Fruit fly (Drosophila melanogaster) whole organism, embryonic: ENCODE results near the gene mAChR-B.

Source experiments
- Adf1 ChIP-seq: fragments of 200-800 bp; sonication (Bioruptor generic); IDR thresholded peaks from 2 replicates; pipeline ENCODE4 v1.3.6; 2022; ENCODE audit warnings: missing biosample characterization, missing genetic modification characterization
- Aef1 ChIP-seq: fragments of 200-800 bp; sonication (Bioruptor generic); IDR thresholded peaks from 3 replicates; pipeline ENCODE4 v1.3.6; 2022; ENCODE audit warnings: missing biosample characterization, missing genetic modification characterization
- Atf-2 ChIP-seq: fragments of 200-800 bp; sonication (Bioruptor generic); optimal IDR thresholded peaks from 2 replicates; lab custom pipeline; 2016; ENCODE audit warnings: missing biosample characterization, missing genetic modification characterization
- CG10321 ChIP-seq: fragments of 200-800 bp; sonication (Bioruptor generic); IDR thresholded peaks from 2 replicates; pipeline ENCODE4 v1.3.6; 2022; ENCODE audit warnings: missing biosample characterization, missing genetic modification characterization
- CG10462 ChIP-seq: fragments of 200-800 bp; sonication (Bioruptor generic); optimal IDR thresholded peaks from 2 replicates; lab custom pipeline; 2016; ENCODE audit warnings: missing biosample characterization, missing genetic modification characterization
- CG10565 ChIP-seq: fragments of 200-800 bp; sonication (Bioruptor generic); optimal IDR thresholded peaks from 3 replicates; lab custom pipeline; 2016; ENCODE audit warnings: missing biosample characterization, mild to moderate bottlenecking, missing genetic modification characterization
- CG12071 ChIP-seq: fragments of 200-800 bp; sonication (Bioruptor generic); optimal IDR thresholded peaks from 3 replicates; lab custom pipeline; 2018; ENCODE audit warnings: missing biosample characterization, mild to moderate bottlenecking, missing genetic modification characterization
- CG13287 ChIP-seq: fragments of 200-800 bp; sonication (Bioruptor generic); IDR thresholded peaks from 2 replicates; pipeline ENCODE4 v1.3.6; 2022; ENCODE audit warnings: missing biosample characterization, missing genetic modification characterization; ENCODE audit not compliant: partially characterized antibody
- CG14014 ChIP-seq: fragments of 200-800 bp; sonication (Bioruptor generic); IDR thresholded peaks from 2 replicates; pipeline ENCODE4 v1.3.6; 2022; ENCODE audit warnings: missing biosample characterization, missing genetic modification characterization
- CG1602 ChIP-seq: fragments of 200-800 bp; sonication (Bioruptor generic); optimal IDR thresholded peaks from 3 replicates; lab custom pipeline; 2016; ENCODE audit warnings: missing biosample characterization, missing genetic modification characterization
- CG18619 ChIP-seq: fragments of 200-800 bp; sonication (Bioruptor generic); optimal IDR thresholded peaks from 3 replicates; lab custom pipeline; 2017; ENCODE audit warnings: missing biosample characterization, mild to moderate bottlenecking, missing genetic modification characterization
- CG2120 ChIP-seq: fragments of 200-800 bp; sonication (Bioruptor generic); optimal IDR thresholded peaks from 3 replicates; lab custom pipeline; 2016; ENCODE audit warnings: missing biosample characterization, missing genetic modification characterization
- CG2129 ChIP-seq: fragments of 200-800 bp; sonication (Bioruptor generic); IDR thresholded peaks from 2 replicates; pipeline ENCODE4 v1.3.6; 2022; ENCODE audit warnings: missing biosample characterization, missing genetic modification characterization; ENCODE audit not compliant: partially characterized antibody
- CG31365 ChIP-seq: fragments of 200-800 bp; sonication (Bioruptor generic); optimal IDR thresholded peaks from 2 replicates; lab custom pipeline; 2018; ENCODE audit warnings: missing biosample characterization, mild to moderate bottlenecking, missing genetic modification characterization
- CG32532 ChIP-seq: fragments of 200-800 bp; sonication (Bioruptor generic); IDR thresholded peaks from 2 replicates; pipeline ENCODE4 v1.3.6; 2022; ENCODE audit warnings: missing biosample characterization, missing genetic modification characterization
- CG34422 ChIP-seq: fragments of 200-800 bp; sonication (Bioruptor generic); IDR thresholded peaks from 3 replicates; pipeline ENCODE4 v1.3.6; 2022; ENCODE audit warnings: missing biosample characterization, missing genetic modification characterization
- CG3726 ChIP-seq: fragments of 200-800 bp; sonication (Bioruptor generic); IDR thresholded peaks from 3 replicates; pipeline ENCODE4, ENCODE4 v1.3.6; 2022; ENCODE audit warnings: missing biosample characterization, missing genetic modification characterization
- CG4424 ChIP-seq: fragments of 200-800 bp; sonication (Bioruptor generic); optimal IDR thresholded peaks from 3 replicates; lab custom pipeline; 2016; ENCODE audit warnings: missing biosample characterization, missing genetic modification characterization
- CG6254 ChIP-seq: fragments of 200-800 bp; sonication (Bioruptor generic); optimal IDR thresholded peaks from 3 replicates; lab custom pipeline; 2017; ENCODE audit warnings: mild to moderate bottlenecking, missing biosample characterization, missing genetic modification reagents, missing genetic modification characterization
- CG6813 ChIP-seq: fragments of 200-800 bp; sonication (Bioruptor generic); optimal IDR thresholded peaks from 2 replicates; lab custom pipeline; 2017; ENCODE audit warnings: missing biosample characterization, missing genetic modification characterization, mild to moderate bottlenecking, moderate library complexity, missing genetic modification reagents
- CG7372 ChIP-seq: fragments of 200-800 bp; sonication (Bioruptor generic); IDR thresholded peaks from 2 replicates; pipeline ENCODE4 v1.3.6; 2022; ENCODE audit warnings: missing biosample characterization, missing genetic modification characterization
- CG8281 ChIP-seq: fragments of 200-800 bp; sonication (Bioruptor generic); optimal IDR thresholded peaks from 2 replicates; lab custom pipeline; 2018; ENCODE audit warnings: missing biosample characterization, mild to moderate bottlenecking, missing genetic modification characterization, moderate library complexity
- D19B ChIP-seq: fragments of 200-800 bp; sonication (Bioruptor generic); optimal IDR thresholded peaks from 2 replicates; lab custom pipeline; 2017; ENCODE audit warnings: missing biosample characterization, mild to moderate bottlenecking, missing genetic modification characterization
- Fer3 ChIP-seq: fragments of 200-800 bp; sonication (Bioruptor generic); optimal IDR thresholded peaks from 2 replicates; lab custom pipeline; 2018; ENCODE audit warnings: missing biosample characterization, mild to moderate bottlenecking, missing genetic modification characterization, moderate library complexity
- Hand ChIP-seq: fragments of 200-800 bp; sonication (Bioruptor generic); optimal IDR thresholded peaks from 2 replicates; lab custom pipeline; 2017; ENCODE audit warnings: mild to moderate bottlenecking, missing biosample characterization, missing genetic modification reagents, missing genetic modification characterization
- Hmx ChIP-seq: fragments of 200-800 bp; sonication (Bioruptor generic); optimal IDR thresholded peaks from 2 replicates; lab custom pipeline; 2016; ENCODE audit warnings: missing biosample characterization, missing genetic modification characterization
- Ptx1 ChIP-seq: fragments of 200-800 bp; sonication (Bioruptor generic); IDR thresholded peaks from 2 replicates; pipeline ENCODE4 v1.3.6; 2022; ENCODE audit warnings: missing biosample characterization, missing genetic modification characterization
- Sry-β ChIP-seq: fragments of 200-800 bp; sonication (Bioruptor generic); optimal IDR thresholded peaks from 2 replicates; lab custom pipeline; 2018; ENCODE audit warnings: missing biosample characterization, mild to moderate bottlenecking, missing genetic modification characterization, moderate library complexity
- Sry-δ ChIP-seq: fragments of 200-800 bp; sonication (Bioruptor generic); optimal IDR thresholded peaks from 2 replicates; lab custom pipeline; 2016; ENCODE audit warnings: missing biosample characterization, missing genetic modification characterization
- Vsx1 ChIP-seq: fragments of 200-800 bp; sonication (Bioruptor generic); optimal IDR thresholded peaks from 2 replicates; lab custom pipeline; 2017; ENCODE audit warnings: missing biosample characterization, mild to moderate bottlenecking, missing genetic modification characterization, missing genetic modification reagents
- al ChIP-seq: fragments of 200-800 bp; sonication (Bioruptor generic); IDR thresholded peaks from 2 replicates; pipeline ENCODE4 v1.3.6; 2022; ENCODE audit warnings: missing biosample characterization, missing genetic modification characterization
- ase ChIP-seq: fragments of 200-800 bp; sonication (Bioruptor generic); IDR thresholded peaks from 3 replicates; pipeline ENCODE4 v1.3.6; 2022; ENCODE audit warnings: missing biosample characterization, missing genetic modification characterization
- exex ChIP-seq: fragments of 200-800 bp; sonication (Bioruptor generic); optimal IDR thresholded peaks from 4 replicates; lab custom pipeline; 2018; ENCODE audit warnings: missing biosample characterization, mild to moderate bottlenecking, missing genetic modification characterization, moderate library complexity
- h ChIP-seq: fragments of >200 bp; optimal IDR thresholded peaks from 2 replicates; lab custom pipeline; 2017
- klu ChIP-seq: fragments of 200-800 bp; sonication (Bioruptor generic); IDR thresholded peaks from 2 replicates; pipeline ENCODE4 v1.3.6; 2022; ENCODE audit warnings: missing biosample characterization, missing genetic modification characterization
- luna ChIP-seq: fragments of 200-800 bp; sonication (Bioruptor generic); optimal IDR thresholded peaks from 2 replicates; lab custom pipeline; 2016; ENCODE audit warnings: missing biosample characterization, missing genetic modification characterization
- maf-S ChIP-seq: fragments of 200-800 bp; sonication (Bioruptor generic); optimal IDR thresholded peaks from 2 replicates; lab custom pipeline; 2016; ENCODE audit warnings: missing biosample characterization, missing genetic modification characterization
- mirr ChIP-seq: fragments of 200-800 bp; sonication (Bioruptor generic); optimal IDR thresholded peaks from 3 replicates; lab custom pipeline; 2018; ENCODE audit warnings: missing biosample characterization, mild to moderate bottlenecking, missing genetic modification characterization
- nau ChIP-seq: fragments of 200-800 bp; sonication (Bioruptor generic); optimal IDR thresholded peaks from 3 replicates; lab custom pipeline; 2017; ENCODE audit warnings: missing biosample characterization, mild to moderate bottlenecking, missing genetic modification characterization, missing genetic modification reagents
- nom ChIP-seq: fragments of 200-800 bp; sonication (Bioruptor generic); optimal IDR thresholded peaks from 2 replicates; lab custom pipeline; 2017; ENCODE audit warnings: missing biosample characterization, missing genetic modification characterization, mild to moderate bottlenecking, moderate library complexity, missing genetic modification reagents
- odd ChIP-seq: fragments of 200-800 bp; sonication (Bioruptor generic); optimal IDR thresholded peaks from 2 replicates; lab custom pipeline; 2017; ENCODE audit warnings: missing biosample characterization, mild to moderate bottlenecking, missing genetic modification characterization
- pho ChIP-seq: fragments of 200-800 bp; sonication (Bioruptor generic); optimal IDR thresholded peaks from 2 replicates; lab custom pipeline; 2016; ENCODE audit warnings: missing biosample characterization, missing genetic modification characterization
- psq ChIP-seq: fragments of 200-800 bp; sonication (Bioruptor generic); optimal IDR thresholded peaks from 2 replicates; lab custom pipeline; 2017; ENCODE audit warnings: missing biosample characterization, missing genetic modification characterization
- repo ChIP-seq: fragments of 200-800 bp; sonication (Bioruptor generic); optimal IDR thresholded peaks from 2 replicates; lab custom pipeline; 2016; ENCODE audit warnings: missing biosample characterization, missing genetic modification characterization
- sd ChIP-seq: fragments of 200-800 bp; sonication (Bioruptor generic); optimal IDR thresholded peaks from 3 replicates; lab custom pipeline; 2018; ENCODE audit warnings: missing biosample characterization, mild to moderate bottlenecking, missing genetic modification characterization, moderate library complexity
- sisA ChIP-seq: fragments of 200-800 bp; sonication (Bioruptor generic); IDR thresholded peaks from 2 replicates; pipeline ENCODE4 v1.3.6; 2022; ENCODE audit warnings: missing biosample characterization, missing genetic modification characterization
- so ChIP-seq: fragments of 200-800 bp; sonication (Bioruptor generic); IDR thresholded peaks from 3 replicates; pipeline ENCODE4 v1.3.6; 2022; ENCODE audit warnings: missing biosample characterization, missing genetic modification characterization
- tll ChIP-seq, 2 experiments: fragments of 200-800 bp in 1 of 2; fragments of >200 bp in 1 of 2; sonication (Bioruptor generic) in 1 of 2; optimal IDR thresholded peaks; 2 replicates each; lab custom pipeline; 2017 to 2019; ENCODE audit warnings: missing biosample characterization in 2 of 2, missing genetic modification characterization in 2 of 2, mild to moderate bottlenecking in 1 of 2, moderate library complexity in 1 of 2
- tup ChIP-seq: fragments of 200-800 bp; sonication (Bioruptor generic); optimal IDR thresholded peaks from 2 replicates; lab custom pipeline; 2016; ENCODE audit warnings: missing biosample characterization, mild to moderate bottlenecking, missing genetic modification characterization, moderate library complexity

mAChR-B gene

DNA sequence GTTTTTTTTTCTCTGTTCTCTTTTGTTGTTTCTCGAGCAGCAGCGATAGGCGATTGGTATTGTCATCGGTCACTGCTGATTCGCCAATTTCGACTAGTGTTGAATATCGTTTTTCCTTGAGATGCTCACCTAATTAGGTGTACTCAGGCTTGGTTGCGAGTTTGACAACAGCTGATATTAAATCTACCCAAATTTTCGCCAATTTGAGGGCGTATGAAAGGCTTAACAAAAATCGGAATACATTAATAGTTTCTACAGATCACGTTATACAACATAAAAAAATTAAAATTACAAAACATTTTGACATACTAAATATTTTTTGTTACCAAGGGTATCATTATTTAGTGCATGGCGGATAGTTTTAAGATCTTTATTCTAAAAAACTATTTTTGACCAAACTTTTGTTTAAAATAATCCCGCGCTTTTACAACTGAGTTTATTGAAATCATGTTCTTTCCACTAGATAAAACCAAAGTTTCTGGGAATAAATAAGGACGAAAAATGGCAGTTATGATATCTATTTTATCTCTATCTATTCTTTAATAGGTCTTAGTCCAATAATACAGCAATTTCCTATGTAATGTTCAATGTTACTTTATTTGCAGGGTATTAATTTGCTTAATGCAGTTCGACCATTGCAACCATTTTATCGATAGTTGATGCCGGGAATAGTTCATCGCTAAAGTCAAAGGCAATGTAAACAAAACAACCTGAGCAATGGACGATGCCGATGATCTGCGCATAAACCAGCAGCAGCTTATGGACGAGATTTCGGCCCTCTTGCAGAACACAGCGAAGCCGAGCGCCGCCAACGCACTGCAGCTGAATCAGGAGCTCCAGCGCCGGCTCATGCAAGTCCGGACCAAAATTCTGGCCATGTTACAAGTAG, 45.7 kb upstream of the mAChR-B start, which contains the start of the genes CG10435 and Pbp95 (continued):
- TF ChIP-seq CG2129 (GFP tag; lab: Robert Waterston, UW) = peak; percentile 56
- no peak for TF ChIP-seq luna
- TF ChIP-seq CG13287 (GFP tag; lab: Robert Waterston, UW) = peak; percentile 76
- TF ChIP-seq CG1602 (GFP tag; lab: Kevin White, UChicago) = peak; percentile 5
- TF ChIP-seq CG2120 = peak; percentile 73
- no peak for TF ChIP-seq repo (GFP tag; lab: Kevin White, UChicago)
- peak; percentile 53 for TF ChIP-seq al (GFP tag; lab: Robert Waterston, UW)
- peak; percentile 45 for TF ChIP-seq Atf-2 (GFP tag; lab: Kevin White, UChicago)
- no peak for TF ChIP-seq sd (tag; lab: Kevin White, UChicago)
- TF ChIP-seq D19B (GFP tag; lab: Kevin White, UChicago) = peak; percentile 96
- peak; percentile 59 for TF ChIP-seq pho
- TF ChIP-seq maf-S (GFP tag; lab: Kevin White, UChicago) = peak; percentile 10
- TF ChIP-seq odd (GFP tag; lab: Kevin White, UChicago) = no peak
- TF ChIP-seq CG3726 (GFP tag; lab: Robert Waterston, UW) = no peak
- peak in 1 of 2 experiments; percentile 98 for TF ChIP-seq tll (GFP tag; optimal IDR thresholded peaks at IDR 0.05; lab: Kevin White, UChicago)
- TF ChIP-seq ase (GFP tag; lab: Robert Waterston, UW) = 0 out of 3 replicates have a peak, but pooled peaks have one; percentile 6
- TF ChIP-seq so = no peak
- TF ChIP-seq Hand = no peak
- TF ChIP-seq Adf1 (GFP tag; lab: Robert Waterston, UW) = 0 out of 2 replicates have a peak, but pooled peaks have one; percentile 18
- no peak for TF ChIP-seq CG10321
- peak; percentile 84 for TF ChIP-seq Sry-δ (GFP tag; lab: Kevin White, UChicago)
- no peak for TF ChIP-seq nom (GFP tag; lab: Kevin White, UChicago)
- no peak for TF ChIP-seq CG7372 (GFP tag; lab: Robert Waterston, UW)
- TF ChIP-seq CG8281 (tag; lab: Kevin White, UChicago) = no peak
- no peak for TF ChIP-seq CG31365 (tag; lab: Kevin White, UChicago)
- TF ChIP-seq mirr (GFP tag; lab: Kevin White, UChicago) = peak; percentile 21
- peak; percentile 51 for TF ChIP-seq CG18619
- no peak for TF ChIP-seq CG6813
- TF ChIP-seq tup (GFP tag; lab: Kevin White, UChicago) = no peak
- TF ChIP-seq psq (GFP tag; lab: Kevin White, UChicago) = peak; percentile 25
- peak; percentile 58 for TF ChIP-seq CG32532 (GFP tag; lab: Robert Waterston, UW)
- peak; percentile 39 for TF ChIP-seq Hmx (GFP tag; lab: Kevin White, UChicago)
- peak; percentile 57 for TF ChIP-seq CG34422 (GFP tag; lab: Robert Waterston, UW)
- peak; percentile 38 for TF ChIP-seq Ptx1 (GFP tag; lab: Robert Waterston, UW)
- TF ChIP-seq Aef1 = peak; percentile 68
- TF ChIP-seq Fer3 = peak; percentile 21
- TF ChIP-seq sisA = peak; percentile 55
- no peak for TF ChIP-seq Vsx1
- no peak for TF ChIP-seq nau (GFP tag; lab: Kevin White, UChicago)
- TF ChIP-seq CG6254 (GFP tag; lab: Kevin White, UChicago) = peak; percentile 30
- TF ChIP-seq klu (GFP tag; lab: Robert Waterston, UW) = no peak
- peak; percentile 38; the same call in 1 of the 2 replicates for TF ChIP-seq CG14014
- TF ChIP-seq CG10462 = no peak
- TF ChIP-seq CG12071 = no peak
- TF ChIP-seq exex (tag; lab: Kevin White, UChicago) = no peak
- TF ChIP-seq Sry-β = peak; percentile 87
- TF ChIP-seq CG10565 (GFP tag; lab: Kevin White, UChicago) = no peak
- TF ChIP-seq CG4424 (GFP tag; lab: Kevin White, UChicago) = peak; percentile 52
- TF ChIP-seq h (lab: Kevin White, UChicago) = no peak
